Fruit fly (Drosophila melanogaster) whole organism, pupa: ENCODE data around the gene CG3961.

Experiments used
- CG8159 ChIP-seq: fragments of 200-800 bp; sonication (Bioruptor generic); optimal IDR thresholded peaks from 3 replicates; lab custom pipeline; 2018; ENCODE audit warnings: missing biosample characterization, mild to moderate bottlenecking, missing genetic modification characterization, moderate library complexity
- EcR ChIP-seq: fragments of 200-800 bp; sonication (Bioruptor generic); optimal IDR thresholded peaks from 3 replicates; lab custom pipeline; 2019; ENCODE audit warnings: missing biosample characterization, missing genetic modification characterization, mild to moderate bottlenecking, moderate library complexity, missing genetic modification reagents
- Pif1A ChIP-seq: fragments of 200-800 bp; sonication (Bioruptor generic); optimal IDR thresholded peaks from 3 replicates; lab custom pipeline; 2016; ENCODE audit warnings: missing biosample characterization, missing genetic modification characterization

dm6 chr3L:18860467-18860866 is 29.8 kb downstream of the CG3961 start:
- TF ChIP-seq CG8159: no peak
- no peak for TF ChIP-seq EcR
- TF ChIP-seq Pif1A: no peak
